Fruit fly (Drosophila melanogaster) whole organism: ENCODE measurements around the gene CG33543.

Experiments used
- EcR ChIP-seq, 2 experiments: fragments of >200 bp; optimal IDR thresholded peaks; 2 replicates each; lab custom pipeline; 2017; ENCODE audit warnings: missing biosample characterization in 2 of 2, missing genetic modification characterization in 2 of 2, missing genetic modification reagents in 2 of 2
- pan ChIP-seq: fragments of >200 bp; optimal IDR thresholded peaks from 2 replicates; lab custom pipeline; 2017
- psq ChIP-seq: fragments of >200 bp; optimal IDR thresholded peaks from 2 replicates; lab custom pipeline; 2017
- usp ChIP-seq: fragments of >200 bp; optimal IDR thresholded peaks from 2 replicates; lab custom pipeline; 2017; ENCODE audit warnings: missing biosample characterization, missing genetic modification characterization, mixed read lengths

dm6 chr2L:1989278-1989918, 16.7 kb downstream of the CG33543 start:
- TF ChIP-seq pan (lab: Kevin White, UChicago) (no peak), psq (lab: Kevin White, UChicago) (no peak), usp (no peak), EcR (GFP tag; optimal IDR thresholded peaks at IDR 0.05; lab: Kevin White, UChicago) (no peak)
